Worm (Caenorhabditis elegans): Measurements from ENCODE around the gene W02D7.6.

DNA sequence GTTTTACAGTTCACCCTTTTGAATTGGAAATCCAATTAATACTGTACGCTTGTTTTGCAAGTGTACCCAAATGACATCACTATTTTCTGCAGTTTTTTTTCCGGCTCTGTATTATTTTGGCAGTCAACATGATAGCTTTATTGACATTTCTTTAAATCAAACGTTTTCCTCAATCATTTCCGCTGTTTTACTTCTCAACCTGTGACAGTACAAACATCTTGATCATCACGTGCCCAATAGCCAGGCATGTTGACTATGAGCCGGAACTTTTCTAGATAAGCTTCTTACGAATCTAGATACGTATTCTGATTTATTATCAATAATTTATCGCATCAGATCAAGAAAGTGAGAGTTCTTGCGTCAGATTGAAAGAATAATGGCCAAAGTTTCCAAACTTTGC is 31.4 kb downstream of the W02D7.6 start:
- TF ChIP-seq W03F9.2 (tag; optimal IDR thresholded peaks at IDR 0.05), result no peak
- no peak for TF ChIP-seq dao-5 (tag; optimal IDR thresholded peaks at IDR 0.05)
- TF ChIP-seq him-1 (tag; optimal IDR thresholded peaks at IDR 0.05), result no peak
